Worm (Caenorhabditis elegans) whole organism, young adult: Measurements from ENCODE around the gene C03A3.2.
A peak's percentile ranks its signal among the peaks of the same experiment; 100 is the strongest.

ENCODE experiments used
- B0035.1 ChIP-seq: sonication (generic microtip); optimal IDR thresholded peaks from 2 replicates; lab custom pipeline; 2016; ENCODE audit warnings: missing genetic modification characterization, mild to moderate bottlenecking, missing compliant biosample characterization, missing genotype, missing genetic modification reagents
- B0261.1 ChIP-seq: sonication (generic microtip); optimal IDR thresholded peaks from 2 replicates; lab custom pipeline; 2016; ENCODE audit warnings: mild to moderate bottlenecking, missing genetic modification characterization, moderate library complexity, missing compliant biosample characterization
- C06A6.2 ChIP-seq: fragments of 200-800 bp; sonication (Bioruptor generic); conservative IDR thresholded peaks from 2 replicates; pipeline ENCODE4 v1.3.6; 2022; ENCODE audit warnings: missing genetic modification characterization, missing compliant biosample characterization
- D2030.7 ChIP-seq: fragments of 200-800 bp; sonication (Bioruptor generic); IDR thresholded peaks from 2 replicates; pipeline ENCODE4 v1.3.6; 2022; ENCODE audit warnings: missing genetic modification reagents, missing genetic modification characterization, missing compliant biosample characterization
- F10E7.11 ChIP-seq: sonication (generic microtip); optimal IDR thresholded peaks from 2 replicates; lab custom pipeline; 2017; ENCODE audit warnings: mild to moderate bottlenecking, missing genetic modification characterization, moderate library complexity, missing compliant biosample characterization
- F37B4.10 ChIP-seq: fragments of 200-800 bp; sonication (Bioruptor generic); IDR thresholded peaks from 2 replicates; pipeline ENCODE4 v1.3.6; 2022; ENCODE audit warnings: missing genetic modification characterization, missing compliant biosample characterization
- F57C9.4 ChIP-seq: sonication (generic microtip); optimal IDR thresholded peaks from 2 replicates; lab custom pipeline; 2017; ENCODE audit warnings: mild to moderate bottlenecking, missing genetic modification characterization, missing compliant biosample characterization
- Y56A3A.18 ChIP-seq: fragments of 200-800 bp; sonication (Bioruptor generic); IDR thresholded peaks from 2 replicates; pipeline ENCODE4 v1.3.6; 2022; ENCODE audit warnings: missing genetic modification reagents, missing genetic modification characterization, missing compliant biosample characterization
- ZK185.1 ChIP-seq: sonication (generic microtip); optimal IDR thresholded peaks from 2 replicates; lab custom pipeline; 2016; ENCODE audit warnings: mild to moderate bottlenecking, missing genetic modification characterization, missing compliant biosample characterization; ENCODE audit not compliant: poor library complexity, severe bottlenecking
- akir-1 ChIP-seq: fragments of 200-800 bp; sonication (Bioruptor generic); optimal IDR thresholded peaks from 2 replicates; lab custom pipeline; 2018; ENCODE audit warnings: mild to moderate bottlenecking, missing genetic modification characterization, moderate library complexity, missing compliant biosample characterization
- athp-1 ChIP-seq: sonication (generic microtip); optimal IDR thresholded peaks from 2 replicates; lab custom pipeline; 2017; ENCODE audit warnings: mild to moderate bottlenecking, missing genetic modification characterization, missing compliant biosample characterization
- attf-5 ChIP-seq: fragments of 200-800 bp; sonication (Bioruptor generic); optimal IDR thresholded peaks from 2 replicates; lab custom pipeline; 2018; ENCODE audit warnings: mild to moderate bottlenecking, missing genetic modification characterization, missing compliant biosample characterization
- bed-1 ChIP-seq: fragments of 200-800 bp; sonication (Bioruptor generic); IDR thresholded peaks from 2 replicates; pipeline ENCODE4 v1.3.6; 2022; ENCODE audit warnings: missing genetic modification reagents, missing genetic modification characterization, missing compliant biosample characterization
- cebp-1 ChIP-seq, 2 experiments: fragments of 200-800 bp in 1 of 2; sonication (Bioruptor generic) in 1 of 2; sonication (generic microtip) in 1 of 2; IDR thresholded peaks in 1 of 2; optimal IDR thresholded peaks in 1 of 2; 2 replicates each; pipeline versions ENCODE4 v1.3.6 to Lab custom; 2017 to 2022; ENCODE audit warnings: missing compliant biosample characterization in 2 of 2, missing genetic modification characterization in 2 of 2, mild to moderate bottlenecking in 1 of 2, missing genetic modification reagents in 1 of 2, moderate library complexity in 1 of 2
- ceh-27 ChIP-seq: fragments of 200-800 bp; sonication (Bioruptor generic); optimal IDR thresholded peaks from 2 replicates; lab custom pipeline; 2018; ENCODE audit warnings: mild to moderate bottlenecking, missing genetic modification characterization, moderate library complexity, missing compliant biosample characterization
- ceh-58 ChIP-seq: fragments of 200-800 bp; sonication (Bioruptor generic); IDR thresholded peaks from 2 replicates; pipeline ENCODE4 v1.3.6; 2022; ENCODE audit warnings: missing genetic modification characterization, missing compliant biosample characterization
- ceh-79 ChIP-seq: sonication (generic microtip); optimal IDR thresholded peaks from 2 replicates; lab custom pipeline; 2017; ENCODE audit warnings: mild to moderate bottlenecking, missing genetic modification characterization, missing compliant biosample characterization
- ceh-91 ChIP-seq: fragments of 200-800 bp; sonication (Bioruptor generic); IDR thresholded peaks from 2 replicates; pipeline ENCODE4 v1.3.6; 2022; ENCODE audit warnings: missing genetic modification reagents, missing genetic modification characterization, missing compliant biosample characterization
- chd-7 ChIP-seq: sonication (generic microtip); optimal IDR thresholded peaks from 2 replicates; lab custom pipeline; 2016; ENCODE audit warnings: mild to moderate bottlenecking, missing genetic modification characterization, moderate library complexity, missing compliant biosample characterization
- dox-1 ChIP-seq: fragments of 200-800 bp; sonication (Bioruptor generic); IDR thresholded peaks from 2 replicates; pipeline ENCODE4 v1.3.6; 2022; ENCODE audit warnings: missing genetic modification reagents, missing genetic modification characterization, missing compliant biosample characterization
- dpff-1 ChIP-seq: sonication (generic microtip); optimal IDR thresholded peaks from 2 replicates; lab custom pipeline; 2017; ENCODE audit warnings: mild to moderate bottlenecking, missing genetic modification characterization, missing compliant biosample characterization
- ets-4 ChIP-seq: fragments of 200-800 bp; sonication (Bioruptor generic); optimal IDR thresholded peaks from 2 replicates; lab custom pipeline; 2018; ENCODE audit warnings: mild to moderate bottlenecking, missing genetic modification characterization, missing compliant biosample characterization
- gei-17 ChIP-seq: fragments of 200-800 bp; sonication (Bioruptor generic); optimal IDR thresholded peaks from 2 replicates; lab custom pipeline; 2018; ENCODE audit warnings: mild to moderate bottlenecking, missing genetic modification characterization, missing compliant biosample characterization
- hlh-12 ChIP-seq: sonication (generic microtip); optimal IDR thresholded peaks from 2 replicates; lab custom pipeline; 2016; ENCODE audit warnings: missing genetic modification characterization, missing compliant biosample characterization
- lin-26 ChIP-seq: fragments of 200-800 bp; sonication (Bioruptor generic); IDR thresholded peaks from 2 replicates; pipeline ENCODE4 v1.3.6; 2022; ENCODE audit warnings: missing genetic modification reagents, missing genetic modification characterization, missing compliant biosample characterization
- lsl-1 ChIP-seq: fragments of 200-800 bp; sonication (Bioruptor generic); optimal IDR thresholded peaks from 2 replicates; lab custom pipeline; 2018; ENCODE audit warnings: mild to moderate bottlenecking, missing genetic modification characterization, moderate library complexity, missing compliant biosample characterization
- madf-8 ChIP-seq: fragments of 200-800 bp; sonication (Bioruptor generic); conservative IDR thresholded peaks from 2 replicates; pipeline ENCODE4 v1.3.6; 2022; ENCODE audit warnings: missing genetic modification reagents, missing genetic modification characterization, missing compliant biosample characterization
- mel-28 ChIP-seq: sonication (generic microtip); optimal IDR thresholded peaks from 2 replicates; lab custom pipeline; 2016; ENCODE audit warnings: borderline replicate concordance, mild to moderate bottlenecking, missing genetic modification characterization, missing compliant biosample characterization
- nfya-1 ChIP-seq: sonication (generic microtip); optimal IDR thresholded peaks from 2 replicates; lab custom pipeline; 2017; ENCODE audit warnings: antibody characterized with exemption, missing compliant biosample characterization, missing genetic modification characterization, borderline replicate concordance; ENCODE audit not compliant: insufficient read depth
- nhr-80 ChIP-seq: sonication (generic microtip); optimal IDR thresholded peaks from 2 replicates; lab custom pipeline; 2016; ENCODE audit warnings: missing genetic modification characterization, missing compliant biosample characterization
- pbrm-1 ChIP-seq: fragments of 200-800 bp; sonication (Bioruptor generic); IDR thresholded peaks from 2 replicates; pipeline ENCODE4 v1.3.6; 2022; ENCODE audit warnings: missing genetic modification reagents, missing genetic modification characterization, missing compliant biosample characterization
- pha-4 ChIP-seq: fragments of 150-350 bp; sonication (generic microtip); optimal IDR thresholded peaks from 2 replicates; lab custom pipeline; 2014; ENCODE audit warnings: missing biosample characterization, missing genetic modification reagents, missing genetic modification characterization
- rcor-1 ChIP-seq: fragments of 200-800 bp; sonication (Bioruptor generic); IDR thresholded peaks from 2 replicates; pipeline ENCODE4 v1.3.6; 2022; ENCODE audit warnings: missing genetic modification reagents, missing genetic modification characterization, missing compliant biosample characterization
- snpc-4 ChIP-seq, 5 experiments: fragments of 150-350 bp in 1 of 5; sonication (generic microtip) in 4 of 5; optimal IDR thresholded peaks; 2 replicates each; lab custom pipeline; 2014 to 2018; ENCODE audit warnings: missing genetic modification characterization in 5 of 5, missing biosample characterization in 3 of 5, antibody characterized with exemption in 2 of 5, mild to moderate bottlenecking in 2 of 5, missing compliant biosample characterization in 2 of 5, missing genotype in 2 of 5, moderate library complexity in 2 of 5, missing genetic modification reagents in 1 of 5
- somi-1 ChIP-seq: fragments of 200-800 bp; sonication (Bioruptor generic); optimal IDR thresholded peaks from 2 replicates; lab custom pipeline; 2018; ENCODE audit warnings: mild to moderate bottlenecking, missing genetic modification characterization, missing compliant biosample characterization
- tbx-9 ChIP-seq: sonication (generic microtip); optimal IDR thresholded peaks from 2 replicates; lab custom pipeline; 2016; ENCODE audit warnings: borderline replicate concordance, missing genetic modification characterization, inconsistent platforms, missing compliant biosample characterization
- unc-130 ChIP-seq: sonication (generic microtip); optimal IDR thresholded peaks from 2 replicates; lab custom pipeline; 2016; ENCODE audit warnings: missing genetic modification reagents, missing genetic modification characterization, missing compliant biosample characterization
- zfh-2 ChIP-seq: fragments of 200-800 bp; sonication (Bioruptor generic); conservative IDR thresholded peaks from 2 replicates; pipeline ENCODE4 v1.3.6; 2022; ENCODE audit warnings: missing genetic modification reagents, missing genetic modification characterization, missing compliant biosample characterization
- ztf-18 ChIP-seq: sonication (generic microtip); optimal IDR thresholded peaks from 2 replicates; lab custom pipeline; 2016; ENCODE audit warnings: missing genotype, mild to moderate bottlenecking, missing genetic modification characterization, missing compliant biosample characterization
- ztf-6 ChIP-seq: fragments of 200-800 bp; sonication (Bioruptor generic); IDR thresholded peaks from 2 replicates; pipeline ENCODE4 v1.3.6; 2022; ENCODE audit warnings: missing genetic modification reagents, missing genetic modification characterization, missing compliant biosample characterization

The C03A3.2 gene

DNA sequence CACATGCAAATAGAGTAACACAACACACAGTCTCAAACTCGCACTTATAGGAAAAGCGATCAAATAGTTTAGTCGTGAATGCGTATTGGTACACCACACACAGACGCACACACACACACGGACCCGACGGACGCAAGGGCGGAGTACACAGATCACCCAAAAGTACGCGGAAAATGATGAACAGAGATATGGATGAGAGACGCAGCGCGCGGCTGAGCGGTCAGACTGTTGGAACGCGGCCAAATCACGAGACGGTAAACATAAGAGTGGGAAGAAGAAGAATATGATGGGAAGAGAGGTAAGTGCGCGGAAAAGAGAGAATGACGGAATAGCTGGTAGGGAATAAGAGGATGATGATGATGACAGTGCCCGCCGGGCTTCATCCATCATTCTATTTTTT lies 14.6 kb upstream of the C03A3.2 start:
- TF ChIP-seq C06A6.2 (GFP tag; lab: Robert Waterston, UW) (no peak), lin-26 (GFP tag; lab: Robert Waterston, UW) (peak; percentile 39; the same call in 1 of the 2 replicates), pha-4 (tag; lab: Kevin White, UChicago) (no peak)

DNA sequence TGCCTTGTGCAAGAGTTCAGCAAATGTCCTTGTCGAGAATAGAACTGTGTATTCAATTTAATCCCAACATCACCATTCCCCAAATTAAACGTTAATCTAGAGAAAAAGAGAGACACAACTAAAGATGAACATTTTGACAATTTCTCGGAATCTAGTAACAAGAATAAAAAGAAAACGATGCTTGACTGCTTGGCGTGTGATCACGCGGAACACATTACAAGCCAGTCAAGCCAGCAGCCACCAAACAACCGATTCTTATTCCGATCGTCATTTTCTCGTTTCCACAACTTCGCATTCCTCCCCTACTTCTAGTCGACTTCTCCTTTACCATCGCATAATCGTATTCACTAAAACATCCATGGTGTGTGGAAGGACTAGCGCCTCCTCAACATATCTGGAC lies 13.3 kb upstream of the C03A3.2 start:
- TF ChIP-seq tbx-9 (tag; lab: Kevin White, UChicago) (no peak), pbrm-1 (GFP tag; lab: Robert Waterston, UW) (no peak), ztf-6 (GFP tag; lab: Robert Waterston, UW) (no peak), bed-1 (GFP tag; lab: Robert Waterston, UW) (0 out of 2 replicates have a peak, but pooled peaks have one; percentile 26)

ce11 chrX:11250983-11251382 lies 11.7 kb upstream of the C03A3.2 start:
- TF ChIP-seq nhr-80 (tag; lab: Kevin White, UChicago) (no peak), gei-17 (no peak), nfya-1 (tag; lab: Kevin White, UChicago) (no peak), ceh-79 (tag; lab: Kevin White, UChicago) (no peak), attf-5 (no peak), lin-26 (GFP tag; lab: Robert Waterston, UW) (no peak), Y56A3A.18 (no peak), F37B4.10 (GFP tag; lab: Robert Waterston, UW) (no peak), ceh-91 (GFP tag; lab: Robert Waterston, UW) (no peak), B0035.1 (tag; lab: Kevin White, UChicago) (no peak), lsl-1 (GFP tag; lab: Kevin White, UChicago) (no peak), rcor-1 (GFP tag; lab: Robert Waterston, UW) (no peak), cebp-1 (GFP tag; IDR thresholded peaks at IDR 0.05; lab: Robert Waterston, UW) (no peak), cebp-1 (tag; optimal IDR thresholded peaks at IDR 0.05; lab: Kevin White, UChicago) (no peak), unc-130 (GFP tag; lab: Kevin White, UChicago) (no peak), ceh-27 (GFP tag; lab: Kevin White, UChicago) (no peak), zfh-2 (GFP tag; lab: Robert Waterston, UW) (no peak), hlh-12 (tag; lab: Kevin White, UChicago) (no peak), dox-1 (no peak)

DNA sequence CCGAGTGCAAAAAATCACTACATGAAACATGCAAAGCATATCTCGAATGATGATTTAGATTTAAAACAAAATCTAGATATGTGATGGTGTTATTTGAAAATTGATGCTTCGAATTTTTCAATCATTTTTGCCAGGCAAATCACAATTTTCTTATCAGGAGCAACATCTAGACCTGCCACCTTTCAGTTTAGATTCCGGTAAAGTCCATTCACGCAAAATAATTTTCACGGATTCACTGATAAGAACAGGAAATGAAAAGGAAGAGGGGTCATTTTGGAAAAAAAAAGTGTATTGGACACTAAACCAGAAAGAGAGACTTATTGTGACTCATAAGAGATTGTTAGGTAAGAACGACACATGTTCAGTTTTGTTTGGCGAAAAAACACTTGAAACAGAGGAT lies 10.7 kb upstream of the C03A3.2 start:
- TF ChIP-seq dpff-1, result no peak
- no peak for TF ChIP-seq ztf-18 (tag; lab: Kevin White, UChicago)
- peak; percentile 79 for TF ChIP-seq nhr-80 (tag; lab: Kevin White, UChicago)
- TF ChIP-seq ZK185.1 (tag; lab: Kevin White, UChicago), result no peak
- TF ChIP-seq ets-4 (GFP tag; lab: Kevin White, UChicago), result peak; percentile 81
- TF ChIP-seq ceh-58 (GFP tag; lab: Robert Waterston, UW), result no peak
- TF ChIP-seq snpc-4 (GFP tag; optimal IDR thresholded peaks at IDR 0.05; lab: Kevin White, UChicago), result no peak
- TF ChIP-seq snpc-4 (tag; optimal IDR thresholded peaks at IDR 0.05; lab: Kevin White, UChicago), result no peak

ce11 chrX:11252429-11252828 lies 10.2 kb upstream of the C03A3.2 start:
- no peak for TF ChIP-seq athp-1 (tag; lab: Kevin White, UChicago)
- peak; percentile 53 for TF ChIP-seq F10E7.11 (tag; lab: Kevin White, UChicago)
- no peak for TF ChIP-seq zfh-2 (GFP tag; lab: Robert Waterston, UW)
- peak; percentile 42 for TF ChIP-seq somi-1 (GFP tag; lab: Kevin White, UChicago)
- peak; percentile 40 for TF ChIP-seq attf-5
- no peak for TF ChIP-seq nfya-1 (tag; lab: Kevin White, UChicago)
- no peak; the same call in 1 of the 2 replicates for TF ChIP-seq D2030.7
- TF ChIP-seq B0261.1 (tag; lab: Kevin White, UChicago), result peak; percentile 83
- TF ChIP-seq chd-7 (tag; lab: Kevin White, UChicago), result peak; percentile 12
- peak; percentile 67 for TF ChIP-seq ztf-18 (tag; lab: Kevin White, UChicago)
- no peak for TF ChIP-seq F57C9.4 (tag; lab: Kevin White, UChicago)
- TF ChIP-seq mel-28 (tag; lab: Kevin White, UChicago), result no peak
- peak; percentile 62 for TF ChIP-seq ceh-27 (GFP tag; lab: Kevin White, UChicago)
- TF ChIP-seq bed-1 (GFP tag; lab: Robert Waterston, UW), result no peak
- peak; percentile 12 for TF ChIP-seq akir-1 (GFP tag; lab: Kevin White, UChicago)
- TF ChIP-seq madf-8 (GFP tag; lab: Robert Waterston, UW), result no peak
